Fruit fly (Drosophila melanogaster): ENCODE results near the gene CG3021.

CG3021 gene

dm6 chrX:1052684-1053389 lies 26.2 kb downstream of the CG3021 start (continued):
- no peak for TF ChIP-seq CG18619 (GFP tag; optimal IDR thresholded peaks at IDR 0.05)
- no peak for TF ChIP-seq Gsc (GFP tag; IDR thresholded peaks at IDR 0.05)
- no peak for TF ChIP-seq cato (GFP tag; optimal IDR thresholded peaks at IDR 0.05; ENCODE audit: borderline replicate concordance)
- TF ChIP-seq CG9609 (GFP tag; optimal IDR thresholded peaks at IDR 0.05), result peak; percentile 22
- no peak for TF ChIP-seq chinmo (GFP tag; IDR thresholded peaks at IDR 0.05; ENCODE audit: partially characterized antibody)
- no peak for TF ChIP-seq Sry-δ (GFP tag; optimal IDR thresholded peaks at IDR 0.05)
- TF ChIP-seq Myb (GFP tag; optimal IDR thresholded peaks at IDR 0.05), result peak; percentile 10
- TF ChIP-seq so (GFP tag; IDR thresholded peaks at IDR 0.05), result no peak
- TF ChIP-seq CkIIα-i1 (GFP tag; IDR thresholded peaks at IDR 0.05), result no peak
- no peak for TF ChIP-seq NC2α (GFP tag; optimal IDR thresholded peaks at IDR 0.05)
- TF ChIP-seq ara (GFP tag; IDR thresholded peaks at IDR 0.05), result peak; percentile 65
- TF ChIP-seq grn (GFP tag; optimal IDR thresholded peaks at IDR 0.05), result no peak
- TF ChIP-seq CG3726 (GFP tag; IDR thresholded peaks at IDR 0.05), result no peak
- TF ChIP-seq unpg (GFP tag; optimal IDR thresholded peaks at IDR 0.05), result peak; percentile 56
- TF ChIP-seq tio (GFP tag; optimal IDR thresholded peaks at IDR 0.05), result no peak
- TF ChIP-seq CG18599 (GFP tag; optimal IDR thresholded peaks at IDR 0.05), result peak; percentile 13
- no peak for TF ChIP-seq cas (GFP tag; IDR thresholded peaks at IDR 0.05)
- no peak for TF ChIP-seq D (optimal IDR thresholded peaks at IDR 0.05)
- TF ChIP-seq D (GFP tag; optimal IDR thresholded peaks at IDR 0.05), result peak; percentile 18
- peak; percentile 3 for TF ChIP-seq CG12659 (GFP tag; optimal IDR thresholded peaks at IDR 0.05)
- TF ChIP-seq crol (GFP tag; IDR thresholded peaks at IDR 0.05), result no peak
- no peak for TF ChIP-seq Taf1 (GFP tag; IDR thresholded peaks at IDR 0.05)
- no peak for TF ChIP-seq gcm2 (GFP tag; optimal IDR thresholded peaks at IDR 0.05)
- TF ChIP-seq CG14710 (tag; optimal IDR thresholded peaks at IDR 0.05), result peak; percentile 44
- TF ChIP-seq CrebB (tag; optimal IDR thresholded peaks at IDR 0.05), result no peak
- TF ChIP-seq btn (GFP tag; optimal IDR thresholded peaks at IDR 0.05), result no peak
- no peak for TF ChIP-seq pb (GFP tag; optimal IDR thresholded peaks at IDR 0.05)
- TF ChIP-seq MTF-1 (GFP tag; optimal IDR thresholded peaks at IDR 0.05; ENCODE audit: borderline replicate concordance), result no peak
- no peak for TF ChIP-seq Camta (GFP tag; optimal IDR thresholded peaks at IDR 0.05)
- TF ChIP-seq CG43689 (GFP tag; IDR thresholded peaks at IDR 0.05), result no peak
- no peak for TF ChIP-seq Bdp1 (GFP tag; optimal IDR thresholded peaks at IDR 0.05)
- no peak for TF ChIP-seq CG11560 (tag; IDR thresholded peaks at IDR 0.05)
- TF ChIP-seq lola (GFP tag; optimal IDR thresholded peaks at IDR 0.05), result peak in 1 of 3 experiments; percentile 39
- TF ChIP-seq CG12155 (GFP tag; optimal IDR thresholded peaks at IDR 0.05), result no peak
- no peak for TF ChIP-seq CG8290 (GFP tag; optimal IDR thresholded peaks at IDR 0.05)
- TF ChIP-seq CG8290 (tag; optimal IDR thresholded peaks at IDR 0.05), result peak in 1 of 2 experiments; percentile 67
- TF ChIP-seq CG7271 (tag; optimal IDR thresholded peaks at IDR 0.05), result no peak
- peak; percentile 15 for TF ChIP-seq oc (tag; optimal IDR thresholded peaks at IDR 0.05)
- TF ChIP-seq gsb (GFP tag; IDR thresholded peaks at IDR 0.05), result no peak
- TF ChIP-seq B-H1 (GFP tag; IDR thresholded peaks at IDR 0.05), result no peak
- TF ChIP-seq usp (GFP tag; optimal IDR thresholded peaks at IDR 0.05), result no peak
- no peak for TF ChIP-seq CG6683 (GFP tag; optimal IDR thresholded peaks at IDR 0.05)
- TF ChIP-seq Fer1 (GFP tag; optimal IDR thresholded peaks at IDR 0.05), result no peak
- no peak for TF ChIP-seq CG6272 (GFP tag; IDR thresholded peaks at IDR 0.05)
- no peak for TF ChIP-seq CG2129 (GFP tag; IDR thresholded peaks at IDR 0.05; ENCODE audit: partially characterized antibody)
- TF ChIP-seq Side (GFP tag; optimal IDR thresholded peaks at IDR 0.05), result peak; percentile 31
- TF ChIP-seq Hr3 (GFP tag; optimal IDR thresholded peaks at IDR 0.05), result peak; percentile 17
- peak; percentile 48 for TF ChIP-seq CG18262 (tag; optimal IDR thresholded peaks at IDR 0.05)
- TF ChIP-seq Usf (GFP tag; optimal IDR thresholded peaks at IDR 0.05), result no peak
- TF ChIP-seq tin (GFP tag; optimal IDR thresholded peaks at IDR 0.05), result peak; percentile 62
- TF ChIP-seq CG1024 (GFP tag; IDR thresholded peaks at IDR 0.05), result 0 out of 2 replicates have a peak, but pooled peaks have one; percentile 29
